Worm (Caenorhabditis elegans): ENCODE results near the gene C14C10.5.

ce11 chrV:12632048-12632447 lies 32.1 kb downstream of the C14C10.5 start, which contains the start of gene srx-113:
- TF ChIP-seq lin-13 (tag; optimal IDR thresholded peaks at IDR 0.05) (no peak), mep-1 (tag; optimal IDR thresholded peaks at IDR 0.05) (no peak), ztf-11 (tag; optimal IDR thresholded peaks at IDR 0.05) (no peak), pha-4 (tag; optimal IDR thresholded peaks at IDR 0.05) (no peak), elt-3 (tag; optimal IDR thresholded peaks at IDR 0.05) (no peak), mab-5 (tag; optimal IDR thresholded peaks at IDR 0.05) (no peak), sem-2 (GFP tag; optimal IDR thresholded peaks at IDR 0.05) (no peak), ces-1 (GFP tag; optimal IDR thresholded peaks at IDR 0.05) (no peak), nhr-76 (tag; optimal IDR thresholded peaks at IDR 0.05) (no peak), blmp-1 (tag; optimal IDR thresholded peaks at IDR 0.05) (no peak), nhr-12 (tag; optimal IDR thresholded peaks at IDR 0.05) (no peak), nhr-237 (tag; optimal IDR thresholded peaks at IDR 0.05) (no peak), zip-8 (tag; optimal IDR thresholded peaks at IDR 0.05) (no peak)

Data from whole organism, mixed stage, embryonic.